Worm (Caenorhabditis elegans): ENCODE results near the gene K12H6.8.

Gene K12H6.8

ce11 chrII:2861385-2862099 lies 33.8 kb downstream of the K12H6.8 start (continued):
- no peak for TF ChIP-seq F57C9.4 (tag; optimal IDR thresholded peaks at IDR 0.05)
- TF ChIP-seq dox-1 (GFP tag; IDR thresholded peaks at IDR 0.05): peak; percentile 57
- TF ChIP-seq ztf-28 (GFP tag; IDR thresholded peaks at IDR 0.05): no peak
- TF ChIP-seq B0261.1 (tag; optimal IDR thresholded peaks at IDR 0.05): peak; percentile 83
- TF ChIP-seq dpff-1 (tag; optimal IDR thresholded peaks at IDR 0.05): no peak
- no peak for TF ChIP-seq Y79H2A.3 (GFP tag; conservative IDR thresholded peaks at IDR 0.05)
- 0 out of 2 replicates have a peak, but pooled peaks have one; percentile 17 for TF ChIP-seq F33H1.4 (GFP tag; IDR thresholded peaks at IDR 0.05)
- TF ChIP-seq Y56A3A.18 (GFP tag; IDR thresholded peaks at IDR 0.05): 0 out of 2 replicates have a peak, but pooled peaks have one; percentile 50
- TF ChIP-seq ZK185.1 (tag; optimal IDR thresholded peaks at IDR 0.05; ENCODE audit: poor library complexity, severe bottlenecking): no peak
- TF ChIP-seq mel-28 (tag; optimal IDR thresholded peaks at IDR 0.05; ENCODE audit: borderline replicate concordance): no peak
- TF ChIP-seq die-1 (tag; optimal IDR thresholded peaks at IDR 0.05): peak; percentile 73
- TF ChIP-seq madf-8 (GFP tag; conservative IDR thresholded peaks at IDR 0.05): no peak
- TF ChIP-seq T07F8.4 (tag; optimal IDR thresholded peaks at IDR 0.05): no peak
- TF ChIP-seq lsl-1 (GFP tag; optimal IDR thresholded peaks at IDR 0.05): peak; percentile 45
- no peak for TF ChIP-seq mes-4 (tag; optimal IDR thresholded peaks at IDR 0.05)
- TF ChIP-seq nhr-27 (tag; optimal IDR thresholded peaks at IDR 0.05): no peak
- peak; percentile 48 for TF ChIP-seq F52B5.7 (tag; optimal IDR thresholded peaks at IDR 0.05)
- TF ChIP-seq nhr-120 (GFP tag; IDR thresholded peaks at IDR 0.05): no peak
- TF ChIP-seq Y95B8A.8 (GFP tag; IDR thresholded peaks at IDR 0.05): peak; percentile 26; the same call in 1 of the 2 replicates
- TF ChIP-seq Y53F4B.3 (GFP tag; IDR thresholded peaks at IDR 0.05): no peak
- no peak for TF ChIP-seq F39B2.1 (GFP tag; IDR thresholded peaks at IDR 0.05)
- peak in 1 of 2 experiments; percentile 11 for TF ChIP-seq let-607 (tag; optimal IDR thresholded peaks at IDR 0.05)
- no peak for TF ChIP-seq F10E7.11 (tag; optimal IDR thresholded peaks at IDR 0.05)
- no peak for TF ChIP-seq Y53G8AR.9 (GFP tag; conservative IDR thresholded peaks at IDR 0.05)
- TF ChIP-seq F55B11.4 (tag; optimal IDR thresholded peaks at IDR 0.05; ENCODE audit: borderline replicate concordance, insufficient read depth): no peak
- TF ChIP-seq nhr-90 (tag; optimal IDR thresholded peaks at IDR 0.05): peak; percentile 54
- TF ChIP-seq T26A5.8 (tag; optimal IDR thresholded peaks at IDR 0.05): no peak
- TF ChIP-seq rec-8 (tag; optimal IDR thresholded peaks at IDR 0.05): no peak
- no peak for TF ChIP-seq ceh-100 (GFP tag; IDR thresholded peaks at IDR 0.05)
- no peak for TF ChIP-seq egl-18 (GFP tag; IDR thresholded peaks at IDR 0.05)
- no peak for TF ChIP-seq madf-3 (GFP tag; IDR thresholded peaks at IDR 0.05)
- TF ChIP-seq F49E8.2 (tag; optimal IDR thresholded peaks at IDR 0.05; ENCODE audit: insufficient read depth): peak; percentile 15
- TF ChIP-seq pbrm-1 (GFP tag; IDR thresholded peaks at IDR 0.05): peak; percentile 68
- no peak for TF ChIP-seq cebp-1 (GFP tag; IDR thresholded peaks at IDR 0.05)
- peak; percentile 40 for TF ChIP-seq cebp-1 (tag; optimal IDR thresholded peaks at IDR 0.05)
- TF ChIP-seq K11D2.4 (GFP tag; IDR thresholded peaks at IDR 0.05): no peak
- TF ChIP-seq ztf-3 (GFP tag; optimal IDR thresholded peaks at IDR 0.05): peak; percentile 26
- no peak for TF ChIP-seq attf-5 (GFP tag; optimal IDR thresholded peaks at IDR 0.05)
- peak; percentile 78 for TF ChIP-seq D2030.7 (GFP tag; IDR thresholded peaks at IDR 0.05)
- no peak for TF ChIP-seq ama-1 (optimal IDR thresholded peaks at IDR 0.05)
- TF ChIP-seq ama-1 (GFP tag; optimal IDR thresholded peaks at IDR 0.05): peak in 1 of 2 experiments; percentile 7
- no peak for TF ChIP-seq ztf-22 (GFP tag; optimal IDR thresholded peaks at IDR 0.05)
- peak; percentile 57 for TF ChIP-seq mcd-1 (GFP tag; IDR thresholded peaks at IDR 0.05)
- TF ChIP-seq madf-10 (tag; optimal IDR thresholded peaks at IDR 0.05): peak; percentile 18
- peak; percentile 33 for TF ChIP-seq chd-7 (tag; optimal IDR thresholded peaks at IDR 0.05)
- TF ChIP-seq madf-6 (GFP tag; IDR thresholded peaks at IDR 0.05): peak; percentile 59; the same call in 1 of the 2 replicates
- peak; percentile 63 for TF ChIP-seq rpc-1 (optimal IDR thresholded peaks at IDR 0.05)
- peak; percentile 78 for TF ChIP-seq rpc-1 (tag; optimal IDR thresholded peaks at IDR 0.05)
